Fruit fly (Drosophila melanogaster) whole organism: ENCODE measurements around the gene CG6277.

Experiments
- CG8478 ChIP-seq: fragments of >200 bp; optimal IDR thresholded peaks from 2 replicates; lab custom pipeline; 2018; ENCODE audit warnings: inconsistent platforms
- Dll ChIP-seq: fragments of >200 bp; optimal IDR thresholded peaks from 2 replicates; lab custom pipeline; 2017
- EcR ChIP-seq, 2 experiments: fragments of >200 bp; optimal IDR thresholded peaks; 2 replicates each; lab custom pipeline; 2017; ENCODE audit warnings: missing biosample characterization in 2 of 2, missing genetic modification characterization in 2 of 2, missing genetic modification reagents in 2 of 2
- pan ChIP-seq: fragments of >200 bp; optimal IDR thresholded peaks from 2 replicates; lab custom pipeline; 2017
- psq ChIP-seq: fragments of >200 bp; optimal IDR thresholded peaks from 2 replicates; lab custom pipeline; 2017
- usp ChIP-seq: fragments of >200 bp; optimal IDR thresholded peaks from 2 replicates; lab custom pipeline; 2017; ENCODE audit warnings: missing biosample characterization, missing genetic modification characterization, mixed read lengths

DNA sequence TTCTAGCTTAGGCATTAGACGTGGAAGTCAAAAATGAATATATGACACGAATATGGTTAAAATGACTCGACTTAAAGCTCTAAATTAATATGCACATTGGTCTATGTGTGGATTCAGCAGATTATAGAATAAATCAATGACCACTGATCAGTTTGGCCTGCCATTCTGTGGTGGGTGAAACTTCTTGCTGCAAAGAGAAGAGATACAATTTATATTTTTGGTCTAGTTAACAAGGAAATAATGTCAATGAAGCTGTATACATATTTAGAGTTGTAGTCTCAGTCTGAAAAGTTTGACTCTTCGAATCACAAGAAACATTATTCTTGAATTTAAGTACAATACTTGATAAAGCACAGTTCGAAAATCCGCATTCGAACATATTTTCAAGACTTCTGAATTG lies 42.1 kb upstream of the CG6277 start, which contains the start of gene CG43935:
- TF ChIP-seq usp (GFP tag; lab: Kevin White, UChicago) (no peak), Dll (no peak), psq (lab: Kevin White, UChicago) (no peak), pan (no peak), CG8478 (lab: Kevin White, UChicago) (no peak), EcR (GFP tag; optimal IDR thresholded peaks at IDR 0.05; lab: Kevin White, UChicago) (no peak)
